Worm (Caenorhabditis elegans) whole organism, mixed stage, embryonic: ENCODE data around the gene ooc-3.

Source experiments
- drap-1 ChIP-seq: fragments of 200-800 bp; sonication (Bioruptor generic); optimal IDR thresholded peaks from 3 replicates; lab custom pipeline; 2018; ENCODE audit warnings: mild to moderate bottlenecking, missing genetic modification characterization, missing compliant biosample characterization
- elt-1 ChIP-seq: sonication (generic microtip); optimal IDR thresholded peaks from 2 replicates; lab custom pipeline; 2017; ENCODE audit warnings: missing genetic modification characterization, mild to moderate bottlenecking, missing compliant biosample characterization, antibody characterized with exemption, moderate library complexity, borderline replicate concordance; ENCODE audit not compliant: insufficient read depth
- flh-1 ChIP-seq: fragments of 200-800 bp; sonication (Bioruptor generic); optimal IDR thresholded peaks from 2 replicates; lab custom pipeline; 2018; ENCODE audit warnings: mild to moderate bottlenecking, missing genetic modification characterization, moderate library complexity, missing compliant biosample characterization
- lin-13 ChIP-seq: fragments of 150-350 bp; optimal IDR thresholded peaks from 2 replicates; lab custom pipeline; 2014; ENCODE audit warnings: missing biosample characterization, missing genetic modification characterization
- mep-1 ChIP-seq: fragments of 150-350 bp; optimal IDR thresholded peaks from 2 replicates; lab custom pipeline; 2017; ENCODE audit warnings: missing biosample characterization, missing genetic modification reagents, missing genetic modification characterization, inconsistent platforms
- nhr-237 ChIP-seq: fragments of 150-350 bp; optimal IDR thresholded peaks from 2 replicates; lab custom pipeline; 2014; ENCODE audit warnings: missing biosample characterization, missing genetic modification characterization
- pha-4 ChIP-seq: fragments of 150-350 bp; optimal IDR thresholded peaks from 2 replicates; lab custom pipeline; 2018; ENCODE audit warnings: missing biosample characterization, missing genetic modification reagents, missing genetic modification characterization
- sem-2 ChIP-seq: fragments of 200-800 bp; sonication (Bioruptor generic); optimal IDR thresholded peaks from 2 replicates; lab custom pipeline; 2018; ENCODE audit warnings: mild to moderate bottlenecking, missing genetic modification characterization, missing compliant biosample characterization
- unc-62 ChIP-seq: fragments of 150-350 bp; optimal IDR thresholded peaks from 2 replicates; lab custom pipeline; 2014; ENCODE audit warnings: missing biosample characterization, missing genetic modification reagents, missing genetic modification characterization

DNA sequence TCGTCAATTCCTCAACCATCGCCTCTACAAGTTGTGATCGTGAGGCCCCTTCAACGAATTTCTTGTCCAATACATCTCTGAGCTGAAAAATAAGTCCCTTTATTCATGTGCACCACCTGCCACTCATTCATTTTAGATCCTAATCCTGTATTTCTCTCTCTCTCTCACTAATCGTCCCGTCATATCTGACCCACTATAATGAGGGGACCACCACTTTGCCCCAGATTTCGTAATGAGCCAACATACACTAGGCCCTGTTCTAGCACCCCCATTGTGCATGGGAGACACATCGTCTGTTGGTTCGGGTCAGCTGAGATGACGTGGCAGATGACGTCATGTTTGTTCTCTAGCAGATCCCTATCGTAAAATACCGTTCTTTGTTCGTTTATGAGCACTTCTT is 40.3 kb upstream of the ooc-3 start:
- TF ChIP-seq unc-62 (GFP tag; lab: Kevin White, UChicago) (peak; percentile 45), sem-2 (GFP tag; lab: Kevin White, UChicago) (peak; percentile 40), pha-4 (tag; lab: Kevin White, UChicago) (no peak), elt-1 (tag; lab: Kevin White, UChicago) (no peak), lin-13 (tag; lab: Kevin White, UChicago) (no peak), nhr-237 (no peak), mep-1 (no peak), flh-1 (GFP tag; lab: Kevin White, UChicago) (no peak), drap-1 (GFP tag; lab: Kevin White, UChicago) (peak; percentile 61)
